Worm (Caenorhabditis elegans) whole organism, L4 larva: ENCODE measurements around the gene rpoa-49.

Source experiments
- ama-1 ChIP-seq: fragments of 150-350 bp; optimal IDR thresholded peaks from 2 replicates; lab custom pipeline; 2014; ENCODE audit warnings: inconsistent platforms, mixed read lengths
- hlh-30 ChIP-seq: sonication (generic microtip); optimal IDR thresholded peaks from 2 replicates; lab custom pipeline; 2017; ENCODE audit warnings: antibody characterized with exemption, mild to moderate bottlenecking, missing genetic modification characterization, missing compliant biosample characterization; ENCODE audit not compliant: insufficient read depth
- jun-1 ChIP-seq: fragments of 150-350 bp; optimal IDR thresholded peaks from 2 replicates; lab custom pipeline; 2014; ENCODE audit warnings: missing biosample characterization, missing genetic modification reagents, missing genetic modification characterization
- pqm-1 ChIP-seq: sonication (generic microtip); optimal IDR thresholded peaks from 2 replicates; lab custom pipeline; 2017; ENCODE audit warnings: missing biosample characterization, missing genetic modification characterization
- snpc-1.2 ChIP-seq: fragments of 200-800 bp; sonication (Bioruptor generic); IDR thresholded peaks from 2 replicates; pipeline ENCODE4 v1.3.6; 2022; ENCODE audit warnings: missing genetic modification reagents, missing genetic modification characterization, missing compliant biosample characterization
- spr-1 ChIP-seq: sonication (generic microtip); optimal IDR thresholded peaks from 2 replicates; lab custom pipeline; 2016; ENCODE audit warnings: mild to moderate bottlenecking, missing genetic modification characterization, missing compliant biosample characterization
- unc-39 ChIP-seq: sonication (generic microtip); optimal IDR thresholded peaks from 2 replicates; lab custom pipeline; 2017; ENCODE audit warnings: missing biosample characterization, missing genetic modification characterization
- vab-7 ChIP-seq: fragments of 200-800 bp; sonication (Bioruptor generic); IDR thresholded peaks from 2 replicates; pipeline ENCODE4 v1.3.6; 2022; ENCODE audit warnings: missing genetic modification reagents, missing genetic modification characterization, missing compliant biosample characterization

DNA sequence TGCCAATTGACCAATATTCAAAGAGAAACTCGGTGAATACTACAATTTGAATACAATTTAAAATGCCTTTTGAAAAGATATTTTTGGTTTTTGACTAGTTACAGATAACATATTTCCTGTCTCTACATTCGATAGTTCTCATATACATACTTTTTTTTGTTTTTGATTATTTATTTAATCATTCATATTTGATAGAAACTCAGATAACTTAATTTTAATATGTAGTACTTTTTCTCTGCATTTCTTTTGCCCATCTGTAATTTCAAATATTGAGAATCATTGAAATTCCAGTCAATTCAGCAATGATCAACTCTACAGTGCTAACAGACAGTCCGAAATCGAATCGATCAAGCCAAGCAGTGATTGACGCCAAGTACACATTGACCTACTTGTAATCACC, 16.2 kb downstream of the rpoa-49 start, which contains the start of gene C23H3.2:
- no peak for TF ChIP-seq jun-1
- no peak for TF ChIP-seq pqm-1 (tag; lab: Kevin White, UChicago)
- TF ChIP-seq snpc-1.2 (GFP tag; lab: Robert Waterston, UW), result no peak
- TF ChIP-seq spr-1 (tag; lab: Kevin White, UChicago), result no peak
- no peak for TF ChIP-seq vab-7 (GFP tag; lab: Robert Waterston, UW)
- no peak for TF ChIP-seq unc-39 (tag; lab: Kevin White, UChicago)
- TF ChIP-seq ama-1 (lab: Kevin White, UChicago), result no peak
- TF ChIP-seq hlh-30 (tag; lab: Kevin White, UChicago), result no peak
